Worm (Caenorhabditis elegans): ENCODE data around the gene frm-7.

DNA sequence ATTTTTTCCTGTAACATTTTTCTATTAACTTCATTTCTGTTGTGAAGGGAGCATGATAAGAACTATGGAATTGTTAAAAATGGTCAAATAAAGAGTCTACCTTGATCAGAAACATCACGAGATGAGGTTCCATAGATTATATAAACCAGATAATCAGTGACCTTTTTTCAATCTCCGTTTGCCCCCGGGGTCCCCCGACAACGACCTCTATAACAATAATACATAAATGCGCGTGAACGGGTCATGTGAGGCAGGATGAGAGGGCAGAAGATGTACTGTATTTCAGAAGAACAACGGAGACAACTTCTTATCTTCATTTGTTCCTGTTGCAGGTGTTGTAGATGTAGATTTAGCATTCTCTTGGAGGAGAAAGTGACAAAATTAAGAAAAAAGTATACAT lies 49.6 kb downstream of the frm-7 start:
- TF ChIP-seq unc-86 (tag; optimal IDR thresholded peaks at IDR 0.05) (no peak), pag-3 (tag; optimal IDR thresholded peaks at IDR 0.05; ENCODE audit: borderline replicate concordance) (no peak), rnt-1 (tag; optimal IDR thresholded peaks at IDR 0.05) (no peak), ceh-30 (tag; optimal IDR thresholded peaks at IDR 0.05) (no peak), C08G9.2 (tag; optimal IDR thresholded peaks at IDR 0.05) (no peak), eyg-1 (tag; optimal IDR thresholded peaks at IDR 0.05) (no peak), elt-2 (tag; optimal IDR thresholded peaks at IDR 0.05) (no peak), ama-1 (optimal IDR thresholded peaks at IDR 0.05) (no peak), ceh-14 (tag; optimal IDR thresholded peaks at IDR 0.05) (no peak)
